Fruit fly (Drosophila melanogaster) whole organism, embryonic: ENCODE measurements around the gene SMC3.

Source experiments
- Adf1 ChIP-seq: fragments of 200-800 bp; sonication (Bioruptor generic); IDR thresholded peaks from 2 replicates; pipeline ENCODE4 v1.3.6; 2022; ENCODE audit warnings: missing biosample characterization, missing genetic modification characterization
- Bteb2 ChIP-seq: fragments of 200-800 bp; sonication (Bioruptor generic); optimal IDR thresholded peaks from 2 replicates; lab custom pipeline; 2016; ENCODE audit warnings: missing biosample characterization, missing genetic modification characterization
- CG10654 ChIP-seq: fragments of 200-800 bp; sonication (Bioruptor generic); optimal IDR thresholded peaks from 2 replicates; lab custom pipeline; 2016; ENCODE audit warnings: missing biosample characterization, missing genetic modification characterization
- CG11093 ChIP-seq: fragments of 200-800 bp; sonication (Bioruptor generic); IDR thresholded peaks from 3 replicates; pipeline ENCODE4 v1.3.6; 2022; ENCODE audit warnings: missing biosample characterization, missing genetic modification characterization
- CG11696 ChIP-seq: fragments of 200-800 bp; sonication (Bioruptor generic); IDR thresholded peaks from 2 replicates; pipeline ENCODE4 v1.3.6; 2022; ENCODE audit warnings: missing biosample characterization, missing genetic modification characterization
- CG12659 ChIP-seq: fragments of 200-800 bp; sonication (Bioruptor generic); optimal IDR thresholded peaks from 3 replicates; lab custom pipeline; 2017; ENCODE audit warnings: mild to moderate bottlenecking, missing biosample characterization, missing genetic modification reagents, missing genetic modification characterization
- CG12769 ChIP-seq: fragments of 200-800 bp; sonication (Bioruptor generic); optimal IDR thresholded peaks from 2 replicates; lab custom pipeline; 2019; ENCODE audit warnings: missing biosample characterization, mild to moderate bottlenecking, missing genetic modification characterization, moderate library complexity
- CG14860 ChIP-seq: fragments of 200-800 bp; sonication (Bioruptor generic); IDR thresholded peaks from 3 replicates; pipeline ENCODE4 v1.3.6; 2022; ENCODE audit warnings: missing biosample characterization, missing genetic modification characterization; ENCODE audit not compliant: partially characterized antibody
- CG17359 ChIP-seq: fragments of 200-800 bp; sonication (Bioruptor generic); optimal IDR thresholded peaks from 3 replicates; lab custom pipeline; 2018; ENCODE audit warnings: missing biosample characterization, mild to moderate bottlenecking, missing genetic modification characterization, moderate library complexity
- CG1832 ChIP-seq: fragments of 200-800 bp; sonication (Bioruptor generic); optimal IDR thresholded peaks from 2 replicates; lab custom pipeline; 2017; ENCODE audit warnings: missing biosample characterization, mild to moderate bottlenecking, missing genetic modification characterization, inconsistent platforms
- CG2116 ChIP-seq: fragments of 200-800 bp; sonication (Bioruptor generic); optimal IDR thresholded peaks from 3 replicates; lab custom pipeline; 2018; ENCODE audit warnings: missing biosample characterization, mild to moderate bottlenecking, missing genetic modification characterization
- CG2712 ChIP-seq: fragments of 200-800 bp; optimal IDR thresholded peaks from 3 replicates; lab custom pipeline; 2019; ENCODE audit warnings: missing biosample characterization, mild to moderate bottlenecking, missing genetic modification characterization, moderate library complexity
- CG30020 ChIP-seq: fragments of 200-800 bp; optimal IDR thresholded peaks from 2 replicates; lab custom pipeline; 2019; ENCODE audit warnings: missing biosample characterization, mild to moderate bottlenecking, missing genetic modification characterization, moderate library complexity
- CG3281 ChIP-seq: fragments of 200-800 bp; sonication (Bioruptor generic); optimal IDR thresholded peaks from 3 replicates; lab custom pipeline; 2017; ENCODE audit warnings: missing biosample characterization, mild to moderate bottlenecking, missing genetic modification characterization
- CG34224 ChIP-seq: fragments of 200-800 bp; sonication (Bioruptor generic); IDR thresholded peaks from 3 replicates; pipeline ENCODE4 v1.3.6; 2022; ENCODE audit warnings: missing biosample characterization, missing genetic modification characterization; ENCODE audit not compliant: partially characterized antibody
- CG4360 ChIP-seq: fragments of 200-800 bp; sonication (Bioruptor generic); IDR thresholded peaks from 2 replicates; pipeline ENCODE4 v1.3.6; 2022; ENCODE audit warnings: missing biosample characterization, missing genetic modification characterization
- CG4404 ChIP-seq: fragments of 200-800 bp; sonication (Bioruptor generic); IDR thresholded peaks from 2 replicates; pipeline ENCODE4 v1.3.6; 2022; ENCODE audit warnings: missing biosample characterization, missing genetic modification characterization
- CG9727 ChIP-seq: fragments of 200-800 bp; sonication (Bioruptor generic); optimal IDR thresholded peaks from 3 replicates; lab custom pipeline; 2017; ENCODE audit warnings: missing biosample characterization, mild to moderate bottlenecking, missing genetic modification characterization
- CHES-1-like ChIP-seq: fragments of 200-800 bp; sonication (Bioruptor generic); optimal IDR thresholded peaks from 2 replicates; lab custom pipeline; 2016; ENCODE audit warnings: missing biosample characterization, missing genetic modification characterization
- Chrac-16 ChIP-seq: fragments of 200-800 bp; sonication (Bioruptor generic); optimal IDR thresholded peaks from 3 replicates; lab custom pipeline; 2016; ENCODE audit warnings: missing biosample characterization, missing genetic modification characterization
- Deaf1 ChIP-seq: fragments of 200-800 bp; optimal IDR thresholded peaks from 3 replicates; lab custom pipeline; 2019; ENCODE audit warnings: missing biosample characterization, mild to moderate bottlenecking, missing genetic modification characterization, moderate library complexity
- Fer2 ChIP-seq: fragments of 200-800 bp; sonication (Bioruptor generic); optimal IDR thresholded peaks from 2 replicates; lab custom pipeline; 2018; ENCODE audit warnings: missing biosample characterization, mild to moderate bottlenecking, missing genetic modification characterization, moderate library complexity
- H15 ChIP-seq: fragments of 200-800 bp; sonication (Bioruptor generic); IDR thresholded peaks from 3 replicates; pipeline ENCODE4 v1.3.6; 2022; ENCODE audit warnings: missing biosample characterization, missing genetic modification characterization
- Hand ChIP-seq: fragments of 200-800 bp; sonication (Bioruptor generic); optimal IDR thresholded peaks from 2 replicates; lab custom pipeline; 2017; ENCODE audit warnings: mild to moderate bottlenecking, missing biosample characterization, missing genetic modification reagents, missing genetic modification characterization
- Hey ChIP-seq: fragments of 200-800 bp; sonication (Bioruptor generic); optimal IDR thresholded peaks from 3 replicates; lab custom pipeline; 2018; ENCODE audit warnings: missing biosample characterization, mild to moderate bottlenecking, missing genetic modification characterization
- Hr78 ChIP-seq, 2 experiments: fragments of 200-800 bp in 1 of 2; fragments of >200 bp in 1 of 2; sonication (Bioruptor generic) in 1 of 2; optimal IDR thresholded peaks; 2 replicates each; lab custom pipeline; 2017 to 2019; ENCODE audit warnings: missing biosample characterization in 2 of 2, missing genetic modification characterization in 2 of 2, mild to moderate bottlenecking in 1 of 2, moderate library complexity in 1 of 2
- MESR4 ChIP-seq: fragments of 200-800 bp; sonication (Bioruptor generic); optimal IDR thresholded peaks from 2 replicates; lab custom pipeline; 2018; ENCODE audit warnings: missing biosample characterization, mild to moderate bottlenecking, missing genetic modification characterization, moderate library complexity
- MTF-1 ChIP-seq: fragments of 200-800 bp; sonication (Bioruptor generic); optimal IDR thresholded peaks from 2 replicates; lab custom pipeline; 2018; ENCODE audit warnings: missing biosample characterization, mild to moderate bottlenecking, missing genetic modification characterization, borderline replicate concordance
- Med ChIP-seq: fragments of 200-800 bp; sonication (Bioruptor generic); peaks from one replicate; lab custom pipeline; 2016; ENCODE audit warnings: missing biosample characterization, missing genetic modification characterization, mild to moderate bottlenecking, inconsistent platforms, moderate library complexity
- Nf-YC ChIP-seq: fragments of 200-800 bp; optimal IDR thresholded peaks from 3 replicates; lab custom pipeline; 2019; ENCODE audit warnings: missing biosample characterization, mild to moderate bottlenecking, missing genetic modification characterization, moderate library complexity
- Rx ChIP-seq: fragments of 200-800 bp; sonication (Bioruptor generic); IDR thresholded peaks from 2 replicates; pipeline ENCODE4 v1.3.6; 2022; ENCODE audit warnings: missing biosample characterization, missing genetic modification characterization
- Xbp1 ChIP-seq: fragments of 200-800 bp; sonication (Bioruptor generic); optimal IDR thresholded peaks from 3 replicates; lab custom pipeline; 2016; ENCODE audit warnings: missing biosample characterization, mild to moderate bottlenecking, missing genetic modification characterization
- bigmax ChIP-seq: fragments of 200-800 bp; sonication (Bioruptor generic); optimal IDR thresholded peaks from 2 replicates; lab custom pipeline; 2018; ENCODE audit warnings: missing biosample characterization, mild to moderate bottlenecking, missing genetic modification characterization
- bsh ChIP-seq, 2 experiments: fragments of 200-800 bp; sonication (Bioruptor generic); optimal IDR thresholded peaks; 2 replicates each; lab custom pipeline; 2017 to 2018; ENCODE audit warnings: mild to moderate bottlenecking in 2 of 2, missing biosample characterization in 2 of 2, missing genetic modification characterization in 2 of 2, moderate library complexity in 1 of 2
- chn ChIP-seq: fragments of 200-800 bp; sonication (Bioruptor generic); optimal IDR thresholded peaks from 2 replicates; lab custom pipeline; 2016; ENCODE audit warnings: missing biosample characterization, missing genetic modification characterization
- crol ChIP-seq: fragments of 200-800 bp; sonication (Bioruptor generic); IDR thresholded peaks from 2 replicates; pipeline ENCODE4 v1.3.6; 2022; ENCODE audit warnings: missing biosample characterization, missing genetic modification characterization
- dmrt11E ChIP-seq: fragments of 200-800 bp; sonication (Bioruptor generic); optimal IDR thresholded peaks from 3 replicates; lab custom pipeline; 2018; ENCODE audit warnings: missing biosample characterization, mild to moderate bottlenecking, missing genetic modification characterization, moderate library complexity
- her ChIP-seq: fragments of 200-800 bp; sonication (Bioruptor generic); optimal IDR thresholded peaks from 2 replicates; lab custom pipeline; 2016; ENCODE audit warnings: missing biosample characterization, missing genetic modification characterization
- hkb ChIP-seq, 2 experiments: fragments of 200-800 bp in 1 of 2; fragments of >200 bp in 1 of 2; sonication (Bioruptor generic) in 1 of 2; IDR thresholded peaks in 1 of 2; optimal IDR thresholded peaks in 1 of 2; 2 replicates each; pipeline versions ENCODE4 v1.3.6 to Lab custom; 2017 to 2022; ENCODE audit warnings: missing biosample characterization in 1 of 2, missing genetic modification characterization in 1 of 2
- klu ChIP-seq: fragments of 200-800 bp; sonication (Bioruptor generic); IDR thresholded peaks from 2 replicates; pipeline ENCODE4 v1.3.6; 2022; ENCODE audit warnings: missing biosample characterization, missing genetic modification characterization
- knrl ChIP-seq: fragments of 200-800 bp; sonication (Bioruptor generic); IDR thresholded peaks from 3 replicates; pipeline ENCODE4 v1.3.6; 2022; ENCODE audit warnings: missing biosample characterization, missing genetic modification characterization; ENCODE audit not compliant: partially characterized antibody
- mam ChIP-seq: fragments of 200-800 bp; sonication (Bioruptor generic); optimal IDR thresholded peaks from 3 replicates; lab custom pipeline; 2016; ENCODE audit warnings: missing biosample characterization, missing genetic modification characterization
- mld ChIP-seq: fragments of 200-800 bp; sonication (Bioruptor generic); IDR thresholded peaks from 3 replicates; pipeline ENCODE4 v1.3.6; 2022; ENCODE audit warnings: missing biosample characterization, missing genetic modification characterization; ENCODE audit not compliant: partially characterized antibody
- pho ChIP-seq: fragments of 200-800 bp; sonication (Bioruptor generic); optimal IDR thresholded peaks from 2 replicates; lab custom pipeline; 2016; ENCODE audit warnings: missing biosample characterization, missing genetic modification characterization
- repo ChIP-seq: fragments of 200-800 bp; sonication (Bioruptor generic); optimal IDR thresholded peaks from 2 replicates; lab custom pipeline; 2016; ENCODE audit warnings: missing biosample characterization, missing genetic modification characterization
- scrt ChIP-seq: fragments of 200-800 bp; sonication (Bioruptor generic); optimal IDR thresholded peaks from 2 replicates; lab custom pipeline; 2018; ENCODE audit warnings: missing biosample characterization, mild to moderate bottlenecking, missing genetic modification characterization, moderate library complexity
- sens ChIP-seq: fragments of 200-800 bp; sonication (Bioruptor generic); peaks from one replicate; lab custom pipeline; 2016; ENCODE audit warnings: missing biosample characterization, missing genetic modification characterization
- stwl ChIP-seq: fragments of 200-800 bp; sonication (Bioruptor generic); optimal IDR thresholded peaks from 3 replicates; lab custom pipeline; 2018; ENCODE audit warnings: missing biosample characterization, mild to moderate bottlenecking, missing genetic modification characterization, moderate library complexity
- z ChIP-seq: fragments of 200-800 bp; sonication (Bioruptor generic); IDR thresholded peaks from 3 replicates; pipeline ENCODE4 v1.3.6; 2022; ENCODE audit warnings: missing biosample characterization, missing genetic modification characterization

SMC3 gene

DNA sequence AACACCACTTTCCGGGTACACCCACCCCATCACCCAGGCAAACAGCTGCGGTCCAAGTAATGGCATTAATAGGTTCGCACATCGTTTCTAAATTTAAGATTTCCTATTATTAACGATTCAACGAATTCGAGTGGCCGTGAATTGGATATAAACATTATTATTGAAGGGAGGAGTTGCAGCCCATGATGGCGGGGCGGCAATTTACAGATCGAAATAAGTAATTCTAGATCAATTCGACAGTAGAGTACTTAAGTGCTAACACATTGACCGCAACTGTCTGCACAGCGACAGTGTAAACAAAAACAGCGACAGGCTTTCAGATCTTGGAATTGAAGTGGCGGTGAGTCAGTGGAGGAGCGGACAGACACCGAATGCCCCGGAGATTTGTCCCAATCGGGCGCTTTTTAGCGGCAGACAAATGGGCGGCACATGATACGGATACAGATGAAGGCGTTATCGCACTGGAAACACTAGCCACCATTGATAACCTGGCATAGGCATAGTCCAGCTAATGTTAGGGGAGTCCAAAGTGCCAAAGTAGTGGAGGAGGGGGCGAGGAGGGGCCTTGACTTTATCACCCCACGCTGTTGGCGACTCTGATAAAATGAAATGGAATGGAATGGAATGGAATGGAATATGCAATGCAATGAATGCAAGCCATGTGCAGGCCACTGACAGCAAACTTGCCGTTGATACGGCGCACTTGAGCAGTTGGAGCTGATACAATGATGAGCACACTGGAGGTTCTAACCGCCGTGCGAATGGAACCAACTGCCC lies 40.1 kb upstream of the SMC3 start (continued):
- no peak for TF ChIP-seq CHES-1-like (GFP tag; lab: Kevin White, UChicago)
- no peak for TF ChIP-seq scrt (GFP tag; lab: Kevin White, UChicago)
- TF ChIP-seq Adf1 (GFP tag; lab: Robert Waterston, UW) = no peak
- no peak for TF ChIP-seq Deaf1
- TF ChIP-seq Fer2 = no peak
- TF ChIP-seq Chrac-16 = no peak
- TF ChIP-seq MTF-1 (GFP tag; lab: Kevin White, UChicago) = no peak
- no peak for TF ChIP-seq stwl (tag; lab: Kevin White, UChicago)
- no peak for TF ChIP-seq chn (GFP tag; lab: Kevin White, UChicago)
- no peak for TF ChIP-seq z (GFP tag; lab: Robert Waterston, UW)
- no peak for TF ChIP-seq Bteb2
- TF ChIP-seq repo (GFP tag; lab: Kevin White, UChicago) = no peak
- TF ChIP-seq CG9727 (GFP tag; lab: Kevin White, UChicago) = peak; percentile 28
- TF ChIP-seq H15 (GFP tag; lab: Robert Waterston, UW) = no peak
- no peak for TF ChIP-seq CG2712 (tag; lab: Kevin White, UChicago)
- TF ChIP-seq Hey (tag; lab: Kevin White, UChicago) = no peak
- no peak for TF ChIP-seq crol (GFP tag; lab: Robert Waterston, UW)
- TF ChIP-seq CG4360 (GFP tag; lab: Robert Waterston, UW) = no peak
- peak; percentile 24 for TF ChIP-seq Hand (GFP tag; lab: Kevin White, UChicago)
- no peak for TF ChIP-seq mld
- peak; percentile 47; the same call in 1 of the 2 replicates for TF ChIP-seq CG11696 (GFP tag; lab: Robert Waterston, UW)
- no peak for TF ChIP-seq CG10654
- no peak for TF ChIP-seq CG11093 (GFP tag; lab: Robert Waterston, UW)
- TF ChIP-seq CG12769 = peak; percentile 66
- no peak for TF ChIP-seq her (GFP tag; lab: Kevin White, UChicago)
- TF ChIP-seq sens (GFP tag; lab: Kevin White, UChicago) = peak; percentile 11
- no peak for TF ChIP-seq bigmax (GFP tag; lab: Kevin White, UChicago)
- TF ChIP-seq mam (GFP tag; lab: Kevin White, UChicago) = no peak
- TF ChIP-seq CG1832 (GFP tag; lab: Kevin White, UChicago) = no peak
- TF ChIP-seq Xbp1 (GFP tag; lab: Kevin White, UChicago) = no peak
- no peak for TF ChIP-seq Nf-YC (tag; lab: Kevin White, UChicago)
- TF ChIP-seq CG30020 = no peak
- no peak for TF ChIP-seq CG2116 (GFP tag; lab: Kevin White, UChicago)
- TF ChIP-seq Med = peak; percentile 65
- no peak; the same call in 1 of the 2 replicates for TF ChIP-seq klu (GFP tag; lab: Robert Waterston, UW)
- TF ChIP-seq Rx (GFP tag; lab: Robert Waterston, UW) = no peak
- no peak for TF ChIP-seq CG34224 (GFP tag; lab: Robert Waterston, UW)
- TF ChIP-seq Hr78 (GFP tag; optimal IDR thresholded peaks at IDR 0.05; lab: Kevin White, UChicago) = no peak
- TF ChIP-seq hkb (optimal IDR thresholded peaks at IDR 0.05; lab: Kevin White, UChicago) = no peak
- TF ChIP-seq hkb (GFP tag; IDR thresholded peaks at IDR 0.05; lab: Robert Waterston, UW) = no peak
- no peak for TF ChIP-seq knrl (GFP tag; lab: Robert Waterston, UW)
- no peak for TF ChIP-seq MESR4 (GFP tag; lab: Kevin White, UChicago)
- no peak for TF ChIP-seq CG3281
- no peak for TF ChIP-seq CG14860
- TF ChIP-seq CG4404 (GFP tag; lab: Robert Waterston, UW) = no peak
- TF ChIP-seq CG12659 (GFP tag; lab: Kevin White, UChicago) = no peak
- peak in 1 of 2 experiments; percentile 56 for TF ChIP-seq bsh (GFP tag; optimal IDR thresholded peaks at IDR 0.05; lab: Kevin White, UChicago)
- no peak for TF ChIP-seq pho (GFP tag; lab: Kevin White, UChicago)
- TF ChIP-seq CG17359 (tag; lab: Kevin White, UChicago) = no peak
- TF ChIP-seq dmrt11E = peak; percentile 4
